Fruit fly (Drosophila melanogaster): Measurements from ENCODE around the gene Gas41.

DNA sequence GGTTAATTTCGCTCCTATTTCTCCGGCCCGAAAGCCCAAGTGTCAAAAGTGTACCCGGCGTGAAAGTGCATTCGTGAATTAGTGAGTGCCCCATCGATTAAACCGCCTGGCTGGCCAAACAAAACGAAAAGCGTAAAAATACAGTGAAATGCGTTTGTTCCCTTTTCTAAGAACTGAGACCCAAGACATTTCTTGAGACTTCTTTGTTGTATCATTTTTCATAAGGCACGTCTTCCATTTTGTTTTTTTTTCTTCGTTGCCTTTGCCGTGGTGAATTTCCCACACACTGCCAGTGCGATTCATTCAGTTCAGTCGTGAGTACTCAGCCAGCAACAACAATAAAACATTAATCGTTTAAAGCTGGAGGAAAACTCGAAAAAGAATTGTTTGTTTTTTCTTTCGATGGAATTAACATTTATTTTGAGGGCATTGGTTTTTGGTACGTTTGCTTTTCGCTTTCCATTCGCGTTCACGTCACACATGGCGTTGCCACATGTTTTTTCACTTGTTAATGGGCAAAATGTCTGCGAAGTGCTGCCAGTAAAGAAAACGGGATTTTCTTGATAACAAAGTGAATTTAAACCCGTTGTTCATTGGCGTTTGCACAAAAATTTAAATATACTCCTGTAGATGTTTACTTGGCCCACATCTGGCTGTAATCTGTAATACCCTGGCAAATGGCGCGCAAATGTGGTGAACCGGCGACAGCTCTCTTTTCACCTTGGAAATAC, 28.5 kb downstream of the Gas41 start:
- TF ChIP-seq psq (optimal IDR thresholded peaks at IDR 0.05) (no peak), EcR (GFP tag; optimal IDR thresholded peaks at IDR 0.05) (no peak), CG8478 (optimal IDR thresholded peaks at IDR 0.05) (no peak)

Measured in whole organism.